Worm (Caenorhabditis elegans): Measurements from ENCODE around the gene alg-4.

alg-4 gene

ce11 chrIII:9912501-9912900 is 21.3 kb upstream of the alg-4 start:
- TF ChIP-seq gmeb-1 (tag; optimal IDR thresholded peaks at IDR 0.05): peak; percentile 45
- no peak for TF ChIP-seq sem-4 (tag; optimal IDR thresholded peaks at IDR 0.05)

ce11 chrIII:9910608-9911479 is 19.6 kb upstream of the alg-4 start, which contains the start of the genes cyld-1 and F40F12.9:
cyld-1 (minus strand) TSS chrIII:9910658.
F40F12.9 (plus strand) TSS chrIII:9911328.
- TF ChIP-seq fos-1 (tag; optimal IDR thresholded peaks at IDR 0.05) (peak; percentile 55), egl-27 (tag; optimal IDR thresholded peaks at IDR 0.05) (no peak)

- TF ChIP-seq zag-1 (tag; optimal IDR thresholded peaks at IDR 0.05): no peak
- peak; percentile 3 for TF ChIP-seq sma-3 (GFP tag; optimal IDR thresholded peaks at IDR 0.05)
- TF ChIP-seq unc-55 (GFP tag; optimal IDR thresholded peaks at IDR 0.05): no peak
Measured at ce11 chrIII:9908769-9909168, 17.5 kb upstream of the alg-4 start.

- TF ChIP-seq ceh-16 (tag; optimal IDR thresholded peaks at IDR 0.05) (no peak), egl-27 (tag; optimal IDR thresholded peaks at IDR 0.05) (no peak), fos-1 (tag; optimal IDR thresholded peaks at IDR 0.05) (no peak), sma-3 (GFP tag; optimal IDR thresholded peaks at IDR 0.05) (peak; percentile 31), nhr-25 (tag; optimal IDR thresholded peaks at IDR 0.05) (peak; percentile 31), skn-1 (tag; optimal IDR thresholded peaks at IDR 0.05) (no peak), sma-9 (GFP tag; optimal IDR thresholded peaks at IDR 0.05) (peak; percentile 8), sma-9 (tag; optimal IDR thresholded peaks at IDR 0.05) (no peak), gmeb-1 (tag; optimal IDR thresholded peaks at IDR 0.05) (no peak), blmp-1 (tag; optimal IDR thresholded peaks at IDR 0.05; ENCODE audit: insufficient read depth) (peak; percentile 48)
Measured at ce11 chrIII:9907574-9907973, 16.4 kb upstream of the alg-4 start.

ce11 chrIII:9905307-9905706 is 14.1 kb upstream of the alg-4 start:
- no peak for TF ChIP-seq R02D3.7 (tag; optimal IDR thresholded peaks at IDR 0.05)
- TF ChIP-seq lsy-2 (tag; optimal IDR thresholded peaks at IDR 0.05): no peak
- TF ChIP-seq fos-1 (tag; optimal IDR thresholded peaks at IDR 0.05): peak; percentile 16
- TF ChIP-seq ceh-16 (tag; optimal IDR thresholded peaks at IDR 0.05): no peak
- no peak for TF ChIP-seq peb-1 (tag; optimal IDR thresholded peaks at IDR 0.05)
- peak; percentile 8 for TF ChIP-seq sma-9 (GFP tag; optimal IDR thresholded peaks at IDR 0.05)
- no peak for TF ChIP-seq sma-9 (tag; optimal IDR thresholded peaks at IDR 0.05)
- TF ChIP-seq lin-39 (tag; optimal IDR thresholded peaks at IDR 0.05): no peak
- no peak for TF ChIP-seq alr-1 (tag; optimal IDR thresholded peaks at IDR 0.05)
- TF ChIP-seq lin-11 (tag; optimal IDR thresholded peaks at IDR 0.05): no peak
- TF ChIP-seq unc-55 (GFP tag; optimal IDR thresholded peaks at IDR 0.05): peak; percentile 3
- TF ChIP-seq dmd-4 (tag; optimal IDR thresholded peaks at IDR 0.05): no peak
- no peak for TF ChIP-seq mdl-1 (tag; optimal IDR thresholded peaks at IDR 0.05)
- no peak for TF ChIP-seq unc-62 (GFP tag; optimal IDR thresholded peaks at IDR 0.05)
- no peak for TF ChIP-seq aly-2 (tag; optimal IDR thresholded peaks at IDR 0.05)
- no peak for TF ChIP-seq zag-1 (tag; optimal IDR thresholded peaks at IDR 0.05)
- peak; percentile 78 for TF ChIP-seq nhr-129 (tag; optimal IDR thresholded peaks at IDR 0.05)
- peak; percentile 66 for TF ChIP-seq C34F6.9 (tag; optimal IDR thresholded peaks at IDR 0.05)
- TF ChIP-seq mbf-1 (tag; optimal IDR thresholded peaks at IDR 0.05): no peak
- TF ChIP-seq lin-13 (GFP tag; optimal IDR thresholded peaks at IDR 0.05): no peak
- no peak for TF ChIP-seq sem-4 (tag; optimal IDR thresholded peaks at IDR 0.05)
- no peak for TF ChIP-seq skn-1 (tag; optimal IDR thresholded peaks at IDR 0.05)
- no peak for TF ChIP-seq sma-3 (GFP tag; optimal IDR thresholded peaks at IDR 0.05)
- TF ChIP-seq gmeb-1 (tag; optimal IDR thresholded peaks at IDR 0.05): no peak
- TF ChIP-seq snpc-4 (tag; optimal IDR thresholded peaks at IDR 0.05): no peak
- peak; percentile 16 for TF ChIP-seq ama-1 (optimal IDR thresholded peaks at IDR 0.05)

ce11 chrIII:9903694-9904292 is 12.6 kb upstream of the alg-4 start:
- TF ChIP-seq nhr-129 (tag; optimal IDR thresholded peaks at IDR 0.05) (no peak), lin-39 (tag; optimal IDR thresholded peaks at IDR 0.05) (no peak), ceh-82 (tag; optimal IDR thresholded peaks at IDR 0.05) (no peak), alr-1 (tag; optimal IDR thresholded peaks at IDR 0.05) (no peak), ceh-16 (tag; optimal IDR thresholded peaks at IDR 0.05) (no peak), ztf-4 (tag; optimal IDR thresholded peaks at IDR 0.05) (no peak), ZK546.5 (tag; optimal IDR thresholded peaks at IDR 0.05) (no peak), gmeb-1 (tag; optimal IDR thresholded peaks at IDR 0.05) (peak; percentile 26), elt-3 (tag; optimal IDR thresholded peaks at IDR 0.05) (no peak), fos-1 (tag; optimal IDR thresholded peaks at IDR 0.05) (peak; percentile 59), lin-11 (tag; optimal IDR thresholded peaks at IDR 0.05) (no peak), F13H6.1 (tag; optimal IDR thresholded peaks at IDR 0.05) (no peak), zag-1 (tag; optimal IDR thresholded peaks at IDR 0.05) (no peak), crh-2 (tag; optimal IDR thresholded peaks at IDR 0.05) (peak; percentile 21), C34F6.9 (tag; optimal IDR thresholded peaks at IDR 0.05) (peak; percentile 49), unc-55 (GFP tag; optimal IDR thresholded peaks at IDR 0.05) (peak; percentile 42)
